Worm (Caenorhabditis elegans) whole organism, mixed stage, embryonic: ENCODE results near the gene C38D4.10.

Experiments
- M03D4.4 ChIP-seq: sonication (generic microtip); optimal IDR thresholded peaks from 2 replicates; lab custom pipeline; 2017; ENCODE audit warnings: mild to moderate bottlenecking, missing genetic modification characterization, missing compliant biosample characterization
- bed-3 ChIP-seq: fragments of 200-800 bp; sonication (Bioruptor generic); optimal IDR thresholded peaks from 3 replicates; lab custom pipeline; 2018; ENCODE audit warnings: mild to moderate bottlenecking, missing genetic modification characterization, moderate library complexity, missing compliant biosample characterization
- blmp-1 ChIP-seq: fragments of 150-350 bp; optimal IDR thresholded peaks from 2 replicates; lab custom pipeline; 2014; ENCODE audit warnings: missing biosample characterization, missing genetic modification characterization
- ceh-39 ChIP-seq: fragments of 150-350 bp; optimal IDR thresholded peaks from 2 replicates; lab custom pipeline; 2014; ENCODE audit warnings: missing biosample characterization, missing genetic modification characterization
- ceh-43 ChIP-seq: fragments of 200-800 bp; sonication (Bioruptor generic); optimal IDR thresholded peaks from 2 replicates; lab custom pipeline; 2018; ENCODE audit warnings: mild to moderate bottlenecking, missing genetic modification characterization, moderate library complexity, missing compliant biosample characterization
- ceh-83 ChIP-seq: fragments of 200-800 bp; sonication (Bioruptor generic); optimal IDR thresholded peaks from 2 replicates; lab custom pipeline; 2018; ENCODE audit warnings: mild to moderate bottlenecking, missing genetic modification characterization, missing compliant biosample characterization
- ces-1 ChIP-seq: fragments of 150-350 bp; optimal IDR thresholded peaks from 2 replicates; lab custom pipeline; 2014; ENCODE audit warnings: missing biosample characterization, missing genetic modification reagents, missing genetic modification characterization
- cnd-1 ChIP-seq: fragments of 200-800 bp; sonication (Bioruptor generic); optimal IDR thresholded peaks from 2 replicates; lab custom pipeline; 2018; ENCODE audit warnings: mild to moderate bottlenecking, missing genetic modification characterization, missing compliant biosample characterization
- drap-1 ChIP-seq: fragments of 200-800 bp; sonication (Bioruptor generic); optimal IDR thresholded peaks from 3 replicates; lab custom pipeline; 2018; ENCODE audit warnings: mild to moderate bottlenecking, missing genetic modification characterization, missing compliant biosample characterization
- elt-1 ChIP-seq: sonication (generic microtip); optimal IDR thresholded peaks from 2 replicates; lab custom pipeline; 2017; ENCODE audit warnings: missing genetic modification characterization, mild to moderate bottlenecking, missing compliant biosample characterization, antibody characterized with exemption, moderate library complexity, borderline replicate concordance; ENCODE audit not compliant: insufficient read depth
- elt-3 ChIP-seq: fragments of 150-350 bp; optimal IDR thresholded peaks from 2 replicates; lab custom pipeline; 2014; ENCODE audit warnings: missing biosample characterization, missing genetic modification characterization
- flh-1 ChIP-seq: fragments of 200-800 bp; sonication (Bioruptor generic); optimal IDR thresholded peaks from 2 replicates; lab custom pipeline; 2018; ENCODE audit warnings: mild to moderate bottlenecking, missing genetic modification characterization, moderate library complexity, missing compliant biosample characterization
- ham-2 ChIP-seq: fragments of 200-800 bp; sonication (Bioruptor generic); optimal IDR thresholded peaks from 2 replicates; lab custom pipeline; 2018; ENCODE audit warnings: mild to moderate bottlenecking, missing genetic modification characterization, missing compliant biosample characterization
- hlh-1 ChIP-seq: fragments of 150-350 bp; optimal IDR thresholded peaks from 2 replicates; lab custom pipeline; 2014; ENCODE audit warnings: missing biosample characterization, missing genetic modification reagents, missing genetic modification characterization
- lin-13 ChIP-seq: fragments of 150-350 bp; optimal IDR thresholded peaks from 2 replicates; lab custom pipeline; 2014; ENCODE audit warnings: missing biosample characterization, missing genetic modification characterization
- lin-32 ChIP-seq: fragments of 200-800 bp; sonication (Bioruptor generic); optimal IDR thresholded peaks from 2 replicates; lab custom pipeline; 2018; ENCODE audit warnings: mild to moderate bottlenecking, missing genetic modification characterization, missing compliant biosample characterization
- lsy-2 ChIP-seq: fragments of 150-350 bp; optimal IDR thresholded peaks from 2 replicates; lab custom pipeline; 2014; ENCODE audit warnings: missing biosample characterization, missing genetic modification characterization
- mab-5 ChIP-seq: fragments of 150-350 bp; optimal IDR thresholded peaks from 2 replicates; lab custom pipeline; 2014; ENCODE audit warnings: missing biosample characterization, missing genetic modification characterization
- mep-1 ChIP-seq: fragments of 150-350 bp; optimal IDR thresholded peaks from 2 replicates; lab custom pipeline; 2017; ENCODE audit warnings: missing biosample characterization, missing genetic modification reagents, missing genetic modification characterization, inconsistent platforms
- mls-2 ChIP-seq: sonication (generic microtip); optimal IDR thresholded peaks from 2 replicates; lab custom pipeline; 2016; ENCODE audit warnings: mild to moderate bottlenecking, missing genetic modification characterization, moderate library complexity, missing compliant biosample characterization
- nhr-12 ChIP-seq: fragments of 150-350 bp; optimal IDR thresholded peaks from 2 replicates; lab custom pipeline; 2014; ENCODE audit warnings: missing biosample characterization, missing genetic modification characterization
- nhr-2 ChIP-seq: fragments of 150-350 bp; optimal IDR thresholded peaks from 2 replicates; lab custom pipeline; 2014; ENCODE audit warnings: missing biosample characterization, missing genetic modification characterization
- nhr-237 ChIP-seq: fragments of 150-350 bp; optimal IDR thresholded peaks from 2 replicates; lab custom pipeline; 2014; ENCODE audit warnings: missing biosample characterization, missing genetic modification characterization
- nhr-28 ChIP-seq: fragments of 150-350 bp; optimal IDR thresholded peaks from 2 replicates; lab custom pipeline; 2014; ENCODE audit warnings: missing biosample characterization, missing genetic modification characterization
- nhr-76 ChIP-seq: sonication (generic microtip); optimal IDR thresholded peaks from 2 replicates; lab custom pipeline; 2017; ENCODE audit warnings: missing biosample characterization, missing genetic modification characterization
- sem-2 ChIP-seq: fragments of 200-800 bp; sonication (Bioruptor generic); optimal IDR thresholded peaks from 2 replicates; lab custom pipeline; 2018; ENCODE audit warnings: mild to moderate bottlenecking, missing genetic modification characterization, missing compliant biosample characterization
- snpc-4 ChIP-seq: fragments of 150-350 bp; optimal IDR thresholded peaks from 2 replicates; lab custom pipeline; 2014; ENCODE audit warnings: missing biosample characterization, missing genetic modification characterization
- sptf-1 ChIP-seq: sonication (generic microtip); optimal IDR thresholded peaks from 2 replicates; lab custom pipeline; 2017; ENCODE audit warnings: mild to moderate bottlenecking, missing genetic modification characterization, moderate library complexity, missing compliant biosample characterization
- tbx-8 ChIP-seq: fragments of 200-800 bp; sonication (Bioruptor generic); optimal IDR thresholded peaks from 2 replicates; lab custom pipeline; 2018; ENCODE audit warnings: mild to moderate bottlenecking, missing genetic modification characterization, moderate library complexity, missing compliant biosample characterization
- unc-120 ChIP-seq: sonication (generic microtip); optimal IDR thresholded peaks from 2 replicates; lab custom pipeline; 2017; ENCODE audit warnings: missing genetic modification characterization, missing compliant biosample characterization; ENCODE audit not compliant: poor library complexity, severe bottlenecking
- unc-39 ChIP-seq: fragments of 150-350 bp; optimal IDR thresholded peaks from 2 replicates; lab custom pipeline; 2014; ENCODE audit warnings: missing biosample characterization, missing genetic modification characterization
- zip-8 ChIP-seq: fragments of 150-350 bp; optimal IDR thresholded peaks from 2 replicates; lab custom pipeline; 2014; ENCODE audit warnings: missing biosample characterization, missing genetic modification characterization
- ztf-11 ChIP-seq: fragments of 150-350 bp; optimal IDR thresholded peaks from 2 replicates; lab custom pipeline; 2014; ENCODE audit warnings: missing biosample characterization, missing genetic modification characterization

The C38D4.10 gene

ce11 chrIII:4796536-4796935 is 14.2 kb downstream of the C38D4.10 start, which contains the start of gene tag-325:
tag-325 (plus strand) TSS chrIII:4796836.
- TF ChIP-seq lin-32 (GFP tag; lab: Kevin White, UChicago) = no peak
- TF ChIP-seq mls-2 (tag; lab: Kevin White, UChicago) = no peak
- no peak for TF ChIP-seq cnd-1 (tag; lab: Kevin White, UChicago)
- no peak for TF ChIP-seq sem-2 (GFP tag; lab: Kevin White, UChicago)
- no peak for TF ChIP-seq unc-39 (tag; lab: Kevin White, UChicago)
- no peak for TF ChIP-seq ztf-11 (tag; lab: Kevin White, UChicago)
- no peak for TF ChIP-seq nhr-28 (tag; lab: Kevin White, UChicago)
- no peak for TF ChIP-seq M03D4.4
- TF ChIP-seq mep-1 (tag; lab: Kevin White, UChicago) = no peak
- no peak for TF ChIP-seq lsy-2 (tag; lab: Kevin White, UChicago)
- no peak for TF ChIP-seq nhr-237 (tag; lab: Kevin White, UChicago)
- TF ChIP-seq elt-1 (tag; lab: Kevin White, UChicago) = no peak
- no peak for TF ChIP-seq ham-2
- no peak for TF ChIP-seq flh-1 (GFP tag; lab: Kevin White, UChicago)
- TF ChIP-seq nhr-76 (tag; lab: Kevin White, UChicago) = no peak
- no peak for TF ChIP-seq drap-1 (GFP tag; lab: Kevin White, UChicago)
- no peak for TF ChIP-seq mab-5

DNA sequence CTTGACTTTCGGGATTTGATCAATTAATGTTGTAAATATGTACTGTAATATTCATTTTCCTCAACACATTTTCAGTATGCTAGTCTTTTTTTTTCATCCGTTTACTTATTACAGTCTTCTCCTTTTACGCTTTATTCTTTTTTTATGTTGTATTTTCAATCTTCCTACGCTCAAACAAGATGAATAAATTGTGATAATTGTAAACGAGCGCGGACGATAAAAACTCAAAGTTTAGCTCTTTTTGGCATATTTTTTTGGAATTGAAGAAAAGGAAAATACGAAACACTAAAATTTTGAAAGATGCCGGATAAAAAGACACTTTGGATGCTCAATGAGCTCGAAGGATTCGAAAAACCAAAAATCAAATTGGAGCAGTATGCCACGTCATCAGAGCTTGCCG is 20.4 kb downstream of the C38D4.10 start, which contains the start of gene metl-5:
Gene metl-5 (plus strand): TSS at position 301 of the 400 bp plus-strand sequence.
- TF ChIP-seq zip-8 (tag; lab: Kevin White, UChicago) (no peak), nhr-2 (tag; lab: Kevin White, UChicago) (no peak), hlh-1 (tag; lab: Kevin White, UChicago) (no peak), elt-1 (tag; lab: Kevin White, UChicago) (no peak), ceh-43 (GFP tag; lab: Kevin White, UChicago) (no peak), nhr-237 (tag; lab: Kevin White, UChicago) (no peak), drap-1 (GFP tag; lab: Kevin White, UChicago) (no peak), blmp-1 (tag; lab: Kevin White, UChicago) (no peak), nhr-76 (tag; lab: Kevin White, UChicago) (no peak), mep-1 (tag; lab: Kevin White, UChicago) (no peak), tbx-8 (GFP tag; lab: Kevin White, UChicago) (no peak), ceh-39 (tag; lab: Kevin White, UChicago) (no peak)

DNA sequence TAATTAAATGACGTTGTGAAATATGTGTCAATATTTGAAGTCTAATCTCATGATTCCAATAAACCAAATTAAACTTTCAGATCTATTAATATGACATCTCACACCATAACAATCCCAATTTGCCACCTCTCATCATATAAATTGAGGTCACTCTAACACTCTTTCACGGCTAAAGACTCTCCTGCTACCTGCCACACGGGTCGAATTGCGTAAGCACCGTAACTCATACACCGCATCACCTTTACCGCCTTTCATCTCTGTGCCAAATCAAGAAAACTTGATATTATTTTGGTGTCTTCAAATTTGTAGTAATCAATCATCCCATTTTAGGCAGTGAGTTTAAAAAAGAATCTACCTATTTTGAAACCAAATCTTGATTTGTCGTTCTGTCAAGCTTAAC is 24.0 kb downstream of the C38D4.10 start:
- peak; percentile 95 for TF ChIP-seq nhr-2 (tag; lab: Kevin White, UChicago)
- no peak for TF ChIP-seq sptf-1 (tag; lab: Kevin White, UChicago)

- TF ChIP-seq ceh-43 (GFP tag; lab: Kevin White, UChicago) = no peak
- TF ChIP-seq nhr-2 (tag; lab: Kevin White, UChicago) = no peak
- TF ChIP-seq lsy-2 (tag; lab: Kevin White, UChicago) = peak; percentile 87
These were observed 25.8 kb downstream of the C38D4.10 start for ce11 chrIII:4808089-4808488.

DNA sequence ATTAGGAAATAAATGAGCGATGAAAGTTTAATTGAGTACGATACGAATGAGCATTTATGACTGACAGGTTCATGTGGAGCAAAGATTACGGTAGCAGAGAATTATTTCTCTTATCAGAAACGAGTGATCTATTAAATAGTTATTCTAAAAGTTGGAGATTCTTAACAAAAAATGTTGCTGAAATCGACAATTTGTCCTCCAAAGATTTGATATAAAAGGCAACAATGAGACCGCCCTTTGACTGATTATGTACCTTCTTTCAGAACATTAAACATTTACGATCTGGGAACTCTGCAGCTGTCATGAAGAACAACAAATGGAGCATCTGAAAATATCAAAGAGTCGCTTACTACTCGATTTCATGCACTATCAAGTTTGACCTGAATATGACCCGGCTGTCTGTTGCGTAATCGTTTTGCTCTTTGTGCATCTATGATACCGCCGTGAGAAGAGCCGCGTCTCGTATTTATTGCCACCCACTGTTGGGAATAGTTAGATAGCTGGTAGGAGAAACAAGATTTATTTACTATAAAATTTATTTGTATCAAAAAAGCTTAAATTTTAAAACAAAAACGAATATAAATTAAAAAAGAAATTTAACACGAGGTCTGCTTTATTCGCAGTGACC is 27.3 kb downstream of the C38D4.10 start, which contains the start of gene pal-1:
Gene pal-1 (minus strand): TSS at position 51 of the 628 bp plus-strand sequence.
- TF ChIP-seq lin-32 (GFP tag; lab: Kevin White, UChicago) = no peak
- no peak for TF ChIP-seq tbx-8 (GFP tag; lab: Kevin White, UChicago)
- no peak for TF ChIP-seq nhr-28 (tag; lab: Kevin White, UChicago)
- TF ChIP-seq nhr-2 (tag; lab: Kevin White, UChicago) = peak; percentile 53
- peak; percentile 60 for TF ChIP-seq zip-8 (tag; lab: Kevin White, UChicago)
- TF ChIP-seq, all 35 proteins: peak for 2

DNA sequence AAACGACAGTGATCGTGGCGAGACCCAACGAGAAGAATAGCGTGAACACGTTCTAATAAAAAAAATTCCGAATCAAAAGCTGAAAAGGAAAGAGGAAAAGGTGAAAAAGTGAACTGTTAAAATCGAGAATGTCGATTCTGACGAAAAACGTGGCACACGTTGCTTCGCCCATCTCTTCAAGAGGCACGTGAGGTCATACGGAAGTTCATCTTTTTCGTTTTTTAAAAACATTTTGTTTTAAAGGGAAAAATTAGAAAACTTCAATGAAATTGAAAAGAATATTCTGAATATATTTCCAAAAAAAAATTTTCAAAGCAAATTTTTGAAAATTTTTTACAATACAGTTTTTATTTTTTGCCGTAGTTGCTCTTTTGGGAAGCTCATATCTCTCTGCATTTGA is 28.9 kb downstream of the C38D4.10 start, which contains the start of gene C38D4.7:
Gene C38D4.7 (minus strand): TSS at position 101 of the 400 bp plus-strand sequence.
- TF ChIP-seq unc-39 (tag; lab: Kevin White, UChicago) = no peak
- no peak for TF ChIP-seq snpc-4 (tag; lab: Kevin White, UChicago)
- no peak for TF ChIP-seq unc-120
- no peak for TF ChIP-seq flh-1 (GFP tag; lab: Kevin White, UChicago)
- TF ChIP-seq mep-1 (tag; lab: Kevin White, UChicago) = no peak
- no peak for TF ChIP-seq ztf-11 (tag; lab: Kevin White, UChicago)
- TF ChIP-seq ceh-83 (GFP tag; lab: Kevin White, UChicago) = no peak
- TF ChIP-seq bed-3 (GFP tag; lab: Kevin White, UChicago) = no peak
- no peak for TF ChIP-seq ces-1
- TF ChIP-seq lin-32 (GFP tag; lab: Kevin White, UChicago) = no peak
- TF ChIP-seq lin-13 = no peak
- TF ChIP-seq elt-3 (tag; lab: Kevin White, UChicago) = no peak
- no peak for TF ChIP-seq nhr-76 (tag; lab: Kevin White, UChicago)
- TF ChIP-seq lsy-2 (tag; lab: Kevin White, UChicago) = no peak
- TF ChIP-seq nhr-12 (tag; lab: Kevin White, UChicago) = no peak
- no peak for TF ChIP-seq tbx-8 (GFP tag; lab: Kevin White, UChicago)
